Worm (Caenorhabditis elegans) whole organism, midembryonic: Measurements from ENCODE around the gene F43E2.11.
"Not testable (repeated sequence)": the region's sequence is repeated elsewhere in the genome, so short reads cannot be mapped to it uniquely, and the experiment has no call there.

Experiments
- T22C8.4 ChIP-seq: fragments of 200-800 bp; sonication (Bioruptor generic); IDR thresholded peaks from 2 replicates; pipeline ENCODE4 v1.3.6; 2022; ENCODE audit warnings: missing genetic modification characterization, missing compliant biosample characterization
- cog-1 ChIP-seq: sonication (generic microtip); optimal IDR thresholded peaks from 2 replicates; lab custom pipeline; 2016; ENCODE audit warnings: missing genetic modification characterization, missing compliant biosample characterization
- flt-1 ChIP-seq: fragments of 200-800 bp; sonication (Bioruptor generic); IDR thresholded peaks from 2 replicates; pipeline ENCODE4 v1.3.6; 2022; ENCODE audit warnings: missing genetic modification characterization, missing compliant biosample characterization
- klf-2 ChIP-seq: fragments of 200-800 bp; sonication (Bioruptor generic); conservative IDR thresholded peaks from 2 replicates; pipeline ENCODE4 v1.3.6; 2022; ENCODE audit warnings: missing genetic modification reagents, missing genetic modification characterization, missing compliant biosample characterization
- med-1 ChIP-seq: sonication (generic microtip); optimal IDR thresholded peaks from 2 replicates; lab custom pipeline; 2017; ENCODE audit warnings: missing genetic modification characterization, mild to moderate bottlenecking, missing compliant biosample characterization, antibody characterized with exemption, missing genetic modification reagents; ENCODE audit not compliant: insufficient read depth
- ref-1 ChIP-seq: fragments of 200-800 bp; sonication (Bioruptor generic); conservative IDR thresholded peaks from 2 replicates; pipeline ENCODE4 v1.3.6; 2022; ENCODE audit warnings: missing genetic modification reagents, missing genetic modification characterization, missing compliant biosample characterization
- tab-1 ChIP-seq: fragments of 200-800 bp; sonication (Bioruptor generic); IDR thresholded peaks from 2 replicates; pipeline ENCODE4 v1.3.6; 2022; ENCODE audit warnings: missing genetic modification characterization, missing compliant biosample characterization
- ztf-23 ChIP-seq: fragments of 200-800 bp; sonication (Bioruptor generic); IDR thresholded peaks from 2 replicates; pipeline ENCODE4 v1.3.6; 2022; ENCODE audit warnings: missing genetic modification reagents, missing genetic modification characterization, missing compliant biosample characterization

DNA sequence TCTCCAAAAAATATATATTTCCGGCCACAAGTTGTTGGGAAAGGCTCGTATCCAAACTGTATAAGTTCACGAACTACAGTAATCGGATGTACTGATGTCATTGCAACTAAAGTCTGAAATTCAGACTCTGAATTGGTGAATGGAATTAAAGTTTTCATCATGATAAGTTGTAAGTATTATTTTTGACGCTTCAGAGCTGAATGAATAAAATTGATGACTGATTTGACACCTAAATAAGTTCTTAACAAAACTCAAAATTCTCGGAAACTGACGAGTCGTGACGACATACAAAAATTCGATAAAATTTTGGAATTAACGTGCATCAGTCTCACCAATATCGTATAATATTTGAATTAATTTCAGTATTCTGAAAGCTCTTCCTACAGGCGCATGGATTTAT is at the start of gene F43E2.11:
- not testable (repeated sequence) for TF ChIP-seq T22C8.4 (GFP tag; lab: Robert Waterston, UW); flt-1 (GFP tag; lab: Robert Waterston, UW); cog-1 (tag; lab: Kevin White, UChicago); ztf-23 (GFP tag; lab: Robert Waterston, UW); ref-1 (GFP tag; lab: Robert Waterston, UW); tab-1 (GFP tag; lab: Robert Waterston, UW); klf-2 (GFP tag; lab: Robert Waterston, UW); med-1
